Worm (Caenorhabditis elegans) whole organism, L1 larva: ENCODE results near the gene pgp-8.

Source experiments
- C16A3.4 ChIP-seq: fragments of 150-350 bp; optimal IDR thresholded peaks from 2 replicates; lab custom pipeline; 2014; ENCODE audit warnings: missing biosample characterization, missing genetic modification characterization
- Y116A8C.19 ChIP-seq: sonication (generic microtip); optimal IDR thresholded peaks from 2 replicates; lab custom pipeline; 2016; ENCODE audit warnings: missing compliant biosample characterization, missing genetic modification characterization, borderline replicate concordance
- lin-15B ChIP-seq: fragments of 150-350 bp; sonication (generic microtip); optimal IDR thresholded peaks from 3 replicates; lab custom pipeline; 2014; ENCODE audit warnings: missing biosample characterization, missing genetic modification characterization
- pqm-1 ChIP-seq: sonication (generic microtip); optimal IDR thresholded peaks from 3 replicates; lab custom pipeline; 2017; ENCODE audit warnings: missing biosample characterization, missing genetic modification characterization
- snpc-4 ChIP-seq: fragments of 150-350 bp; optimal IDR thresholded peaks from 2 replicates; lab custom pipeline; 2014; ENCODE audit warnings: missing biosample characterization, missing genetic modification characterization
- unc-62 ChIP-seq: fragments of 150-350 bp; optimal IDR thresholded peaks from 2 replicates; lab custom pipeline; 2014; ENCODE audit warnings: missing biosample characterization, missing genetic modification reagents, missing genetic modification characterization
- ztf-4 ChIP-seq: fragments of 150-350 bp; optimal IDR thresholded peaks from 2 replicates; lab custom pipeline; 2014; ENCODE audit warnings: missing biosample characterization, missing genetic modification characterization

- no peak for TF ChIP-seq snpc-4 (tag; lab: Kevin White, UChicago)
- no peak for TF ChIP-seq ztf-4 (tag; lab: Kevin White, UChicago)
- TF ChIP-seq C16A3.4 (tag; lab: Kevin White, UChicago), result no peak
- no peak for TF ChIP-seq Y116A8C.19 (tag; lab: Kevin White, UChicago)
- TF ChIP-seq unc-62, result no peak
- no peak for TF ChIP-seq pqm-1 (tag; lab: Kevin White, UChicago)
- TF ChIP-seq lin-15B (tag; lab: Kevin White, UChicago), result no peak
These were observed 5.9 kb upstream of the pgp-8 start, which contains the start of gene pgp-7 for ce11 chrX:10870137-10870536.
